Worm (Caenorhabditis elegans) whole organism, L4 larva: Measurements from ENCODE around the gene pbo-6.

Experiments used
- F49E8.2 ChIP-seq: sonication (generic microtip); optimal IDR thresholded peaks from 2 replicates; lab custom pipeline; 2016; ENCODE audit warnings: missing compliant biosample characterization, mild to moderate bottlenecking, missing genetic modification characterization, borderline replicate concordance
- Y5F2A.4 ChIP-seq: fragments of 200-800 bp; sonication (Bioruptor generic); optimal IDR thresholded peaks from 2 replicates; lab custom pipeline; 2018; ENCODE audit warnings: mild to moderate bottlenecking, missing genetic modification characterization, missing compliant biosample characterization
- egl-27 ChIP-seq: sonication (generic microtip); optimal IDR thresholded peaks from 3 replicates; lab custom pipeline; 2017; ENCODE audit warnings: missing biosample characterization, missing genetic modification reagents, missing genetic modification characterization
- lin-13 ChIP-seq: fragments of 150-350 bp; optimal IDR thresholded peaks from 2 replicates; lab custom pipeline; 2014; ENCODE audit warnings: missing biosample characterization, missing genetic modification reagents, missing genetic modification characterization
- lsy-2 ChIP-seq, 2 experiments: fragments of 150-350 bp in 1 of 2; sonication (generic microtip) in 1 of 2; optimal IDR thresholded peaks; 2 replicates each; lab custom pipeline; 2014 to 2017; ENCODE audit warnings: missing biosample characterization in 2 of 2, missing genetic modification characterization in 2 of 2
- nhr-25 ChIP-seq: sonication (generic microtip); optimal IDR thresholded peaks from 2 replicates; lab custom pipeline; 2017; ENCODE audit warnings: missing genetic modification characterization, mild to moderate bottlenecking, missing compliant biosample characterization, antibody characterized with exemption, moderate library complexity, borderline replicate concordance; ENCODE audit not compliant: insufficient read depth
- php-3 ChIP-seq: fragments of 200-800 bp; sonication (Bioruptor generic); IDR thresholded peaks from 2 replicates; pipeline ENCODE4 v1.3.6; 2022; ENCODE audit warnings: missing genetic modification reagents, missing genetic modification characterization, missing compliant biosample characterization
- snpc-4 ChIP-seq: fragments of 150-350 bp; optimal IDR thresholded peaks from 2 replicates; lab custom pipeline; 2014; ENCODE audit warnings: missing biosample characterization, missing genetic modification characterization

DNA sequence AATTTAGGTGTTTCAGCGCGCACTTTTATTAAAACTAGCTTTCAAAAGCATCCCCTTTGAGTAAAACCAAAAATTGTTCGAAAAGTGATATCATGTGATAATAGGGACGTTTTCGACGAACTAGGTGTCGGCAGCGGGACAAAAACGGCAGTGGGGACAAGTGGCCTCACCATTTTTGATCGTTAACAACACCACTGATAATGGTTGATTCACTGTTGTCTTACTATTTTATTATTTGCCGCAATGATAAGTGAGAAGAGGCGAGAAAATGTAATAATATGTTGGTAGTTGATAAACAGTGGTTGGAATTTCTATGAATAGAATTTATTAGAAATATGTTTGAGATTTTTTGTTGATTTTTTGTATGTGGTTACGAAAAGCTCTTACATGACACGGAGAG lies 47.1 kb downstream of the pbo-6 start:
- TF ChIP-seq nhr-25 (no peak), lin-13 (GFP tag; lab: Kevin White, UChicago) (no peak), lsy-2 (tag; optimal IDR thresholded peaks at IDR 0.05; lab: Kevin White, UChicago) (no peak), snpc-4 (tag; lab: Kevin White, UChicago) (no peak), php-3 (GFP tag; lab: Robert Waterston, UW) (0 out of 2 replicates have a peak, but pooled peaks have one; percentile 40), F49E8.2 (no peak), egl-27 (tag; lab: Kevin White, UChicago) (no peak), Y5F2A.4 (no peak)
